Worm (Caenorhabditis elegans) whole organism, young adult: ENCODE data around the gene C04A11.5.
A peak's percentile ranks its signal among the peaks of the same experiment; 100 is the strongest.

Source experiments
- F33H1.4 ChIP-seq: fragments of 200-800 bp; sonication (Bioruptor generic); IDR thresholded peaks from 2 replicates; pipeline ENCODE4 v1.3.6; 2022; ENCODE audit warnings: missing genetic modification reagents, missing genetic modification characterization, missing compliant biosample characterization
- F49E8.2 ChIP-seq: sonication (generic microtip); optimal IDR thresholded peaks from 3 replicates; lab custom pipeline; 2017; ENCODE audit warnings: missing genetic modification characterization, mild to moderate bottlenecking, missing compliant biosample characterization, antibody characterized with exemption, moderate library complexity; ENCODE audit not compliant: insufficient read depth
- F52B5.7 ChIP-seq: sonication (generic microtip); optimal IDR thresholded peaks from 2 replicates; lab custom pipeline; 2016; ENCODE audit warnings: mild to moderate bottlenecking, missing genetic modification characterization, missing compliant biosample characterization
- F57A8.1 ChIP-seq: fragments of 200-800 bp; sonication (Bioruptor generic); optimal IDR thresholded peaks from 2 replicates; lab custom pipeline; 2018; ENCODE audit warnings: mild to moderate bottlenecking, missing genetic modification characterization, moderate library complexity, missing compliant biosample characterization
- T26A5.8 ChIP-seq: sonication (generic microtip); optimal IDR thresholded peaks from 2 replicates; lab custom pipeline; 2016; ENCODE audit warnings: missing genetic modification characterization, missing compliant biosample characterization
- Y53G8AR.9 ChIP-seq: fragments of 200-800 bp; sonication (Bioruptor generic); conservative IDR thresholded peaks from 2 replicates; pipeline ENCODE4 v1.3.6; 2022; ENCODE audit warnings: missing genetic modification reagents, missing genetic modification characterization, missing compliant biosample characterization
- athp-1 ChIP-seq: sonication (generic microtip); optimal IDR thresholded peaks from 2 replicates; lab custom pipeline; 2017; ENCODE audit warnings: mild to moderate bottlenecking, missing genetic modification characterization, missing compliant biosample characterization
- attf-5 ChIP-seq: fragments of 200-800 bp; sonication (Bioruptor generic); optimal IDR thresholded peaks from 2 replicates; lab custom pipeline; 2018; ENCODE audit warnings: mild to moderate bottlenecking, missing genetic modification characterization, missing compliant biosample characterization
- attf-6 ChIP-seq: fragments of 200-800 bp; sonication (Bioruptor generic); IDR thresholded peaks from 2 replicates; pipeline ENCODE4 v1.3.6; 2022; ENCODE audit warnings: missing genetic modification reagents, missing genetic modification characterization, missing compliant biosample characterization
- bed-1 ChIP-seq: fragments of 200-800 bp; sonication (Bioruptor generic); IDR thresholded peaks from 2 replicates; pipeline ENCODE4 v1.3.6; 2022; ENCODE audit warnings: missing genetic modification reagents, missing genetic modification characterization, missing compliant biosample characterization
- cebp-2 ChIP-seq: fragments of 200-800 bp; sonication (Bioruptor generic); IDR thresholded peaks from 2 replicates; pipeline ENCODE4 v1.3.6; 2022; ENCODE audit warnings: missing genetic modification characterization, missing compliant biosample characterization
- ceh-27 ChIP-seq: fragments of 200-800 bp; sonication (Bioruptor generic); optimal IDR thresholded peaks from 2 replicates; lab custom pipeline; 2018; ENCODE audit warnings: mild to moderate bottlenecking, missing genetic modification characterization, moderate library complexity, missing compliant biosample characterization
- ceh-79 ChIP-seq: sonication (generic microtip); optimal IDR thresholded peaks from 2 replicates; lab custom pipeline; 2017; ENCODE audit warnings: mild to moderate bottlenecking, missing genetic modification characterization, missing compliant biosample characterization
- ceh-91 ChIP-seq: fragments of 200-800 bp; sonication (Bioruptor generic); IDR thresholded peaks from 2 replicates; pipeline ENCODE4 v1.3.6; 2022; ENCODE audit warnings: missing genetic modification reagents, missing genetic modification characterization, missing compliant biosample characterization
- dox-1 ChIP-seq: fragments of 200-800 bp; sonication (Bioruptor generic); IDR thresholded peaks from 2 replicates; pipeline ENCODE4 v1.3.6; 2022; ENCODE audit warnings: missing genetic modification reagents, missing genetic modification characterization, missing compliant biosample characterization
- ekl-4 ChIP-seq: fragments of 200-800 bp; sonication (Bioruptor generic); IDR thresholded peaks from 2 replicates; pipeline ENCODE4 v1.3.6; 2022; ENCODE audit warnings: missing genetic modification reagents, missing genetic modification characterization, missing compliant biosample characterization
- fkh-3 ChIP-seq: sonication (generic microtip); optimal IDR thresholded peaks from 2 replicates; lab custom pipeline; 2016; ENCODE audit warnings: mild to moderate bottlenecking, missing genetic modification characterization, missing compliant biosample characterization
- gei-17 ChIP-seq: fragments of 200-800 bp; sonication (Bioruptor generic); optimal IDR thresholded peaks from 2 replicates; lab custom pipeline; 2018; ENCODE audit warnings: mild to moderate bottlenecking, missing genetic modification characterization, missing compliant biosample characterization
- hmg-1.2 ChIP-seq: fragments of 200-800 bp; sonication (Bioruptor generic); IDR thresholded peaks from 2 replicates; pipeline ENCODE4 v1.3.6; 2022; ENCODE audit warnings: missing genetic modification reagents, missing genetic modification characterization, missing compliant biosample characterization
- hrde-1 ChIP-seq: sonication (generic microtip); optimal IDR thresholded peaks from 2 replicates; lab custom pipeline; 2016; ENCODE audit warnings: missing genetic modification characterization, mild to moderate bottlenecking, missing compliant biosample characterization, moderate library complexity, missing genotype, missing genetic modification reagents, borderline replicate concordance
- let-607 ChIP-seq, 2 experiments: fragments of 200-800 bp in 1 of 2; sonication (Bioruptor generic) in 1 of 2; sonication (generic microtip) in 1 of 2; optimal IDR thresholded peaks; 2 replicates each; lab custom pipeline; 2016 to 2018; ENCODE audit warnings: mild to moderate bottlenecking in 2 of 2, missing compliant biosample characterization in 2 of 2, missing genetic modification characterization in 2 of 2, moderate library complexity in 2 of 2, missing genotype in 1 of 2
- lin-35 ChIP-seq, 3 experiments: fragments of 150-350 bp in 2 of 3; sonication (generic microtip) in 1 of 3; optimal IDR thresholded peaks; 2 replicates each; lab custom pipeline; 2014 to 2018; ENCODE audit warnings: missing biosample characterization in 3 of 3, missing genetic modification characterization in 3 of 3, missing genetic modification reagents in 3 of 3
- madf-3 ChIP-seq: fragments of 200-800 bp; sonication (Bioruptor generic); IDR thresholded peaks from 2 replicates; pipeline ENCODE4 v1.3.6; 2022; ENCODE audit warnings: missing genetic modification reagents, missing genetic modification characterization, missing compliant biosample characterization
- madf-6 ChIP-seq: fragments of 200-800 bp; sonication (Bioruptor generic); IDR thresholded peaks from 2 replicates; pipeline ENCODE4 v1.3.6; 2022; ENCODE audit warnings: missing genetic modification reagents, missing genetic modification characterization, missing compliant biosample characterization
- mel-28 ChIP-seq: sonication (generic microtip); optimal IDR thresholded peaks from 2 replicates; lab custom pipeline; 2016; ENCODE audit warnings: borderline replicate concordance, mild to moderate bottlenecking, missing genetic modification characterization, missing compliant biosample characterization
- nfyb-1 ChIP-seq: fragments of 200-800 bp; sonication (Bioruptor generic); IDR thresholded peaks from 2 replicates; pipeline ENCODE4 v1.3.6; 2022; ENCODE audit warnings: missing genetic modification reagents, missing genetic modification characterization, missing compliant biosample characterization
- nhr-120 ChIP-seq: fragments of 200-800 bp; sonication (Bioruptor generic); IDR thresholded peaks from 2 replicates; pipeline ENCODE4 v1.3.6; 2022; ENCODE audit warnings: missing genetic modification characterization, missing compliant biosample characterization
- nhr-179 ChIP-seq: sonication (generic microtip); optimal IDR thresholded peaks from 2 replicates; lab custom pipeline; 2016; ENCODE audit warnings: mild to moderate bottlenecking, missing genetic modification characterization, missing compliant biosample characterization
- pha-4 ChIP-seq: fragments of 150-350 bp; sonication (generic microtip); optimal IDR thresholded peaks from 2 replicates; lab custom pipeline; 2014; ENCODE audit warnings: missing biosample characterization, missing genetic modification reagents, missing genetic modification characterization
- sea-2 ChIP-seq: fragments of 200-800 bp; sonication (Bioruptor generic); IDR thresholded peaks from 2 replicates; pipeline ENCODE4 v1.3.6; 2022; ENCODE audit warnings: missing genetic modification characterization, missing compliant biosample characterization
- snpc-1.3 ChIP-seq: sonication (generic microtip); optimal IDR thresholded peaks from 2 replicates; lab custom pipeline; 2017; ENCODE audit warnings: missing genetic modification characterization, mild to moderate bottlenecking, missing compliant biosample characterization, antibody characterized with exemption, moderate library complexity, missing genotype, missing genetic modification reagents; ENCODE audit not compliant: insufficient read depth
- snpc-4 ChIP-seq, 5 experiments: fragments of 150-350 bp in 1 of 5; sonication (generic microtip) in 4 of 5; optimal IDR thresholded peaks; 2 replicates each; lab custom pipeline; 2014 to 2018; ENCODE audit warnings: missing genetic modification characterization in 5 of 5, missing biosample characterization in 3 of 5, antibody characterized with exemption in 2 of 5, mild to moderate bottlenecking in 2 of 5, missing compliant biosample characterization in 2 of 5, missing genotype in 2 of 5, moderate library complexity in 2 of 5, missing genetic modification reagents in 1 of 5
- sptf-2 ChIP-seq: fragments of 200-800 bp; sonication (Bioruptor generic); optimal IDR thresholded peaks from 2 replicates; lab custom pipeline; 2018; ENCODE audit warnings: mild to moderate bottlenecking, missing genetic modification characterization, missing compliant biosample characterization
- zfh-2 ChIP-seq: fragments of 200-800 bp; sonication (Bioruptor generic); conservative IDR thresholded peaks from 2 replicates; pipeline ENCODE4 v1.3.6; 2022; ENCODE audit warnings: missing genetic modification reagents, missing genetic modification characterization, missing compliant biosample characterization
- ztf-28 ChIP-seq: fragments of 200-800 bp; sonication (Bioruptor generic); IDR thresholded peaks from 2 replicates; pipeline ENCODE4 v1.3.6; 2022; ENCODE audit warnings: missing genetic modification reagents, missing genetic modification characterization, missing compliant biosample characterization
- ztf-3 ChIP-seq: fragments of 200-800 bp; sonication (Bioruptor generic); optimal IDR thresholded peaks from 2 replicates; lab custom pipeline; 2018; ENCODE audit warnings: mild to moderate bottlenecking, missing genetic modification characterization, missing compliant biosample characterization

Gene C04A11.5

DNA sequence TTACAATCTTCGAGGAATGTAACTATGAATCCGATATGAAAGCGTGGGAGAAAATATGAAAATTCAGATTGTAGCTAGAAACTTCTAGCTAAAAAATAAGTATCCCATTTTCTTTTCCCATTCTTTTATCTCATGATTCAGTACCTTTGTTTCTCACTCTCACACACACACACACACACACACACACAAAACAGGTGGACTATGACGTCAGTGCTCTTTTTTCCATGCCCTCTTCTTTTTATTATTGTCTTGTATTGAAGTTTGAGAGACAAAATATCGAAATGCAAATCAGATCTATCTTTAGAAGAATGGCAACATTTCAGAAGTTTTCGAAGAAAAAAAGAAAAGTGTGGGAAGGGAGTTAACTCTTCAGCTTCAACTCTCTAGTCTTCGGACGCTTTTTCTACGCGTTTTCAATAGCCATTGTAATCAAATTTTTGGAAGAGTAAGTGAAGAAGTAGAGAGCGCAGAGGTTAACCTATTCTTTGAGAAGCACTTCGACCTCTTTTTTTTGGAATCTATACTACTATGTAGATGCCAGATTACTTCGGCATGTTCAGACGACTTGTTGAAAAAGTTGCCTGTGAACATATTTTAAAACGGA lies 30.4 kb upstream of the C04A11.5 start:
- TF ChIP-seq attf-5 (GFP tag; lab: Kevin White, UChicago) (no peak), fkh-3 (tag; lab: Kevin White, UChicago) (no peak), lin-35 (GFP tag; optimal IDR thresholded peaks at IDR 0.05; lab: Kevin White, UChicago) (no peak), F52B5.7 (no peak), nhr-120 (no peak), hmg-1.2 (GFP tag; lab: Robert Waterston, UW) (no peak)

DNA sequence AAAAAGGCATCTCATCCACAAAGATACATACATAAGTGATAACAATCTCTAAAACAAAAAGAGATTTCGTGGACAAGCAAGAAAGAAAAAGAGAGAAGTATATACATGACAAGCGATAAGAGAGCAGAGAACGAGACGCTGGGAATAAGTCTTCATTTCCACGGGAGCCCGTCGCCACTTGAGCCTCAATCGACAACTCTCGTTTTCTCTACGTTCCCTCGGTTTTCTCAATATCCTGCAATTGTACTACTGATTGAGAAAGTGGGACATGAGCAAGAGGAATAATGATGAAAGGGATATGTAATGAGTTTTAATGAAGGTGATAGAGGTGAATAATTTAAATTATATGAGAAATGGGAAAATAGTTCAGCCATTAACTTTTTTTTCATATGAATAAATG lies 26.9 kb upstream of the C04A11.5 start:
- TF ChIP-seq zfh-2 (GFP tag; lab: Robert Waterston, UW) = no peak
- TF ChIP-seq gei-17 (GFP tag; lab: Kevin White, UChicago) = no peak

ce11 chrX:13638351-13638958 lies 25.9 kb upstream of the C04A11.5 start:
- TF ChIP-seq madf-3 (GFP tag; lab: Robert Waterston, UW) (0 out of 2 replicates have a peak, but pooled peaks have one; percentile 40), attf-6 (GFP tag; lab: Robert Waterston, UW) (no peak)

DNA sequence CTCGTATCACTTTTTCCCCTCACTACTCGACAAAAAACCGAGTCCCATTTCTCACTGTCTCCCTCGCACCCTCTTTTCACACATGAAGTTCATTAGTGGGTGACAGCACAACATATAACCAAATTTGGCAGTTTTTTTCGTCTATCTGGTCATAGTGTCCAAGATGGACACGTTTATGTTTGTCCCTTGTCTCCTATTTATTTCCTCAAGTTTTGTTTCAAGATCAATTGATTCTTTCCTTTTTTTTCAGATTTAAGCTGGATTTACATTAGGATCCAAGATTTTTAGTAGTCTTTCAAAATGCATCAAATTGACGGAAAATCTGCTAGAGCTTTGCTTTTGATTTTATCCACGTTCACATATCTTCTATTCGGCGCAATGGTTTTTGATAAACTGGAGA lies 24.8 kb upstream of the C04A11.5 start, which contains the start of gene twk-20:
Gene twk-20 (plus strand): TSS at position 301 of the 400 bp plus-strand sequence.
- TF ChIP-seq T26A5.8 (tag; lab: Kevin White, UChicago) (no peak), attf-6 (GFP tag; lab: Robert Waterston, UW) (no peak), F33H1.4 (GFP tag; lab: Robert Waterston, UW) (no peak), snpc-1.3 (tag; lab: Kevin White, UChicago) (no peak), bed-1 (GFP tag; lab: Robert Waterston, UW) (no peak), ztf-28 (GFP tag; lab: Robert Waterston, UW) (no peak), dox-1 (no peak), F52B5.7 (no peak), pha-4 (no peak), hrde-1 (tag; lab: Kevin White, UChicago) (no peak), ekl-4 (GFP tag; lab: Robert Waterston, UW) (no peak), athp-1 (no peak), mel-28 (tag; lab: Kevin White, UChicago) (no peak), Y53G8AR.9 (GFP tag; lab: Robert Waterston, UW) (no peak), ceh-91 (no peak), nhr-179 (tag; lab: Kevin White, UChicago) (no peak), ztf-3 (GFP tag; lab: Kevin White, UChicago) (no peak), madf-6 (GFP tag; lab: Robert Waterston, UW) (no peak)

DNA sequence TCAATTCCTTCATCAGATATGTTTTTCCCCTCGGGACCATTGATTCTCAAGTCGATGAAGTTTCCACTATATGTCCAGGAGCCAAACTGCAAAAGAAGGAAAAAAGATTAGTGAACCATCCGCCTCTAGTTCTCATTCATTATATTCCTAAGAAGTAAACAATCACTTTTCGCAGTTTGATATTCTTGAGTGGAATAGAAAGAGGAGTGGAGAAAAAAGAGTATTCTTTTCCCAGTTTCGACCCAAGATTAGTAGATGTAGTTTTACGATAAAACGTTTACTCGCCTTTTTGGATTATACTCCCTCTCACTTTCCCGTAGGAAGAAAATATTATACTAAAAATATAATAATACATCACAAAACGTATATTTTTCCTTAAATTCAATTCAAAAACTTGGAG lies 19.5 kb upstream of the C04A11.5 start:
- TF ChIP-seq attf-5 (GFP tag; lab: Kevin White, UChicago) = no peak
- no peak for TF ChIP-seq lin-35 (GFP tag; optimal IDR thresholded peaks at IDR 0.05; lab: Kevin White, UChicago)
- TF ChIP-seq zfh-2 (GFP tag; lab: Robert Waterston, UW) = no peak
- no peak for TF ChIP-seq snpc-4 (GFP tag; optimal IDR thresholded peaks at IDR 0.05; lab: Kevin White, UChicago)
- no peak for TF ChIP-seq snpc-4 (tag; optimal IDR thresholded peaks at IDR 0.05; lab: Kevin White, UChicago)
- TF ChIP-seq F49E8.2 (tag; lab: Kevin White, UChicago) = no peak
- TF ChIP-seq ceh-79 (tag; lab: Kevin White, UChicago) = no peak
- TF ChIP-seq ceh-27 (GFP tag; lab: Kevin White, UChicago) = no peak
- TF ChIP-seq attf-6 (GFP tag; lab: Robert Waterston, UW) = no peak
- TF ChIP-seq sptf-2 (GFP tag; lab: Kevin White, UChicago) = no peak
- no peak for TF ChIP-seq sea-2 (GFP tag; lab: Robert Waterston, UW)
- no peak for TF ChIP-seq F57A8.1 (GFP tag; lab: Kevin White, UChicago)
- TF ChIP-seq let-607 (tag; optimal IDR thresholded peaks at IDR 0.05; lab: Kevin White, UChicago) = no peak
- TF ChIP-seq cebp-2 (GFP tag; lab: Robert Waterston, UW) = no peak
- TF ChIP-seq nfyb-1 = no peak
